Worm (Caenorhabditis elegans) whole organism, L2 larva: ENCODE data around the gene inx-6.

Experiments used
- C34F6.9 ChIP-seq: fragments of 150-350 bp; optimal IDR thresholded peaks from 2 replicates; lab custom pipeline; 2014; ENCODE audit warnings: missing biosample characterization, missing genetic modification characterization
- ZK546.5 ChIP-seq: sonication (generic microtip); optimal IDR thresholded peaks from 2 replicates; lab custom pipeline; 2017; ENCODE audit warnings: missing biosample characterization, missing genetic modification characterization
- aly-2 ChIP-seq: fragments of 150-350 bp; optimal IDR thresholded peaks from 2 replicates; lab custom pipeline; 2014; ENCODE audit warnings: missing biosample characterization, missing genetic modification characterization
- ceh-16 ChIP-seq: fragments of 150-350 bp; optimal IDR thresholded peaks from 2 replicates; lab custom pipeline; 2014; ENCODE audit warnings: missing biosample characterization, missing genetic modification characterization
- crh-2 ChIP-seq: sonication (generic microtip); optimal IDR thresholded peaks from 2 replicates; lab custom pipeline; 2017; ENCODE audit warnings: missing biosample characterization, missing genetic modification characterization
- dmd-4 ChIP-seq: sonication (generic microtip); optimal IDR thresholded peaks from 2 replicates; lab custom pipeline; 2017; ENCODE audit warnings: missing biosample characterization, missing genetic modification characterization
- egl-27 ChIP-seq: sonication (generic microtip); optimal IDR thresholded peaks from 3 replicates; lab custom pipeline; 2017; ENCODE audit warnings: missing biosample characterization, missing genetic modification reagents, missing genetic modification characterization
- elt-1 ChIP-seq: fragments of 150-350 bp; optimal IDR thresholded peaks from 2 replicates; lab custom pipeline; 2014; ENCODE audit warnings: missing biosample characterization, missing genetic modification characterization
- elt-3 ChIP-seq: sonication (generic microtip); optimal IDR thresholded peaks from 2 replicates; lab custom pipeline; 2017; ENCODE audit warnings: missing biosample characterization, missing genetic modification characterization
- fos-1 ChIP-seq: fragments of 150-350 bp; optimal IDR thresholded peaks from 2 replicates; lab custom pipeline; 2014; ENCODE audit warnings: missing biosample characterization, missing genetic modification characterization
- gmeb-1 ChIP-seq: fragments of 150-350 bp; optimal IDR thresholded peaks from 2 replicates; lab custom pipeline; 2014; ENCODE audit warnings: missing biosample characterization, missing genetic modification characterization
- lin-11 ChIP-seq: fragments of 150-350 bp; sonication (generic microtip); optimal IDR thresholded peaks from 2 replicates; lab custom pipeline; 2014; ENCODE audit warnings: missing biosample characterization, missing genetic modification characterization, inconsistent platforms, mixed read lengths
- lin-39 ChIP-seq: fragments of 150-350 bp; optimal IDR thresholded peaks from 2 replicates; lab custom pipeline; 2014; ENCODE audit warnings: missing biosample characterization, missing genetic modification reagents, missing genetic modification characterization
- lsy-2 ChIP-seq, 2 experiments: fragments of 150-350 bp in 1 of 2; sonication (generic microtip) in 1 of 2; optimal IDR thresholded peaks; 2 replicates each; lab custom pipeline; 2014 to 2017; ENCODE audit warnings: missing biosample characterization in 2 of 2, missing genetic modification characterization in 2 of 2
- mab-5 ChIP-seq: fragments of 150-350 bp; optimal IDR thresholded peaks from 2 replicates; lab custom pipeline; 2014; ENCODE audit warnings: missing biosample characterization, missing genetic modification characterization
- mbf-1 ChIP-seq: sonication (generic microtip); optimal IDR thresholded peaks from 2 replicates; lab custom pipeline; 2017; ENCODE audit warnings: missing biosample characterization, missing genetic modification characterization
- nhr-10 ChIP-seq: sonication (generic microtip); optimal IDR thresholded peaks from 2 replicates; lab custom pipeline; 2017; ENCODE audit warnings: missing biosample characterization, missing genetic modification characterization
- nhr-11 ChIP-seq: fragments of 150-350 bp; optimal IDR thresholded peaks from 2 replicates; lab custom pipeline; 2014; ENCODE audit warnings: missing biosample characterization, missing genetic modification characterization
- nhr-12 ChIP-seq: fragments of 150-350 bp; optimal IDR thresholded peaks from 2 replicates; lab custom pipeline; 2014; ENCODE audit warnings: missing biosample characterization, missing genetic modification characterization
- nhr-129 ChIP-seq: fragments of 150-350 bp; optimal IDR thresholded peaks from 2 replicates; lab custom pipeline; 2014; ENCODE audit warnings: missing biosample characterization, missing genetic modification characterization
- nhr-21 ChIP-seq: fragments of 150-350 bp; optimal IDR thresholded peaks from 2 replicates; lab custom pipeline; 2014; ENCODE audit warnings: missing biosample characterization, missing genetic modification characterization
- nhr-237 ChIP-seq: fragments of 150-350 bp; optimal IDR thresholded peaks from 2 replicates; lab custom pipeline; 2014; ENCODE audit warnings: missing biosample characterization, missing genetic modification characterization
- nhr-25 ChIP-seq: fragments of 150-350 bp; sonication (generic microtip); optimal IDR thresholded peaks from 3 replicates; lab custom pipeline; 2014; ENCODE audit warnings: missing biosample characterization, missing genetic modification characterization
- nhr-6 ChIP-seq: fragments of 150-350 bp; optimal IDR thresholded peaks from 2 replicates; lab custom pipeline; 2014; ENCODE audit warnings: missing biosample characterization, missing genetic modification characterization
- nhr-77 ChIP-seq: fragments of 150-350 bp; optimal IDR thresholded peaks from 2 replicates; lab custom pipeline; 2014; ENCODE audit warnings: missing biosample characterization, missing genetic modification characterization
- sem-4 ChIP-seq: fragments of 150-350 bp; optimal IDR thresholded peaks from 2 replicates; lab custom pipeline; 2014; ENCODE audit warnings: missing biosample characterization, missing genetic modification reagents, missing genetic modification characterization
- skn-1 ChIP-seq: sonication (generic microtip); optimal IDR thresholded peaks from 2 replicates; lab custom pipeline; 2017; ENCODE audit warnings: missing biosample characterization, missing genetic modification characterization
- sma-3 ChIP-seq: sonication (generic microtip); optimal IDR thresholded peaks from 2 replicates; lab custom pipeline; 2016; ENCODE audit warnings: missing genetic modification reagents, missing genetic modification characterization, missing compliant biosample characterization
- sma-9 ChIP-seq, 2 experiments: fragments of 150-350 bp in 1 of 2; sonication (generic microtip) in 1 of 2; optimal IDR thresholded peaks; 2 replicates each; lab custom pipeline; 2014 to 2016; ENCODE audit warnings: missing genetic modification characterization in 2 of 2, mild to moderate bottlenecking in 1 of 2, missing biosample characterization in 1 of 2, missing compliant biosample characterization in 1 of 2, missing genetic modification reagents in 1 of 2, moderate library complexity in 1 of 2
- snpc-4 ChIP-seq: fragments of 150-350 bp; optimal IDR thresholded peaks from 2 replicates; lab custom pipeline; 2014; ENCODE audit warnings: missing biosample characterization, missing genetic modification characterization
- unc-39 ChIP-seq: fragments of 150-350 bp; optimal IDR thresholded peaks from 2 replicates; lab custom pipeline; 2014; ENCODE audit warnings: missing biosample characterization, missing genetic modification characterization
- unc-55 ChIP-seq: fragments of 150-350 bp; sonication (generic microtip); optimal IDR thresholded peaks from 3 replicates; lab custom pipeline; 2014; ENCODE audit warnings: missing biosample characterization, missing genetic modification reagents, missing genetic modification characterization
- ztf-1 ChIP-seq: fragments of 200-800 bp; sonication (Bioruptor generic); conservative IDR thresholded peaks from 2 replicates; pipeline ENCODE4 v1.3.6; 2022; ENCODE audit warnings: missing genetic modification characterization, missing compliant biosample characterization
- ztf-11 ChIP-seq: sonication (generic microtip); optimal IDR thresholded peaks from 2 replicates; lab custom pipeline; 2017; ENCODE audit warnings: missing biosample characterization, missing genetic modification characterization
- ztf-4 ChIP-seq: fragments of 150-350 bp; optimal IDR thresholded peaks from 2 replicates; lab custom pipeline; 2014; ENCODE audit warnings: missing biosample characterization, missing genetic modification characterization

inx-6 gene

DNA sequence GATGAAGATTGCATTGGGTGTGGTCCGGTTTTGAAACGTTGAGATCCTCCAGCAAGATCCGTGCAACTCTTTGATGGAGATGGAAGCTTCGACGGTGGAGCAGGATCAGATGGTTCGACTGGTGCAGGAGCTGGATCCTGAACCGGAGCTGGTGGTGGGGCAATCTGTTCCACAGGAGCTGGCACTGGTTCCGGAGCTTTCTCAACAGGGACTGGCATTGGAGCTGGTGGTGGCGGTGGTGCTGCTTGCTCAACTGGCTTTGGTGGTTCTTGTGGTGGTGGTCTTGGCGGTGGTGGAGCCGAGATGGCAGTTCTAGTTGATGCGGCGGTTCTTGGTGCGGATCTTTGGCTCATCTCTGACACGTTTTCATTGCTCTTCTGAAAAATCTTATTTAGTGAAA lies 2.7 kb upstream of the inx-6 start:
- no peak for TF ChIP-seq mab-5
- no peak for TF ChIP-seq gmeb-1
- TF ChIP-seq nhr-11 (tag; lab: Kevin White, UChicago), result no peak
- TF ChIP-seq snpc-4, result no peak
- TF ChIP-seq sma-3 (GFP tag; lab: Kevin White, UChicago), result no peak
- TF ChIP-seq nhr-237 (tag; lab: Kevin White, UChicago), result no peak
- no peak for TF ChIP-seq crh-2
- no peak for TF ChIP-seq ztf-11
- no peak for TF ChIP-seq nhr-21 (tag; lab: Kevin White, UChicago)
- no peak for TF ChIP-seq sma-9 (GFP tag; optimal IDR thresholded peaks at IDR 0.05; lab: Kevin White, UChicago)
- no peak for TF ChIP-seq sma-9 (tag; optimal IDR thresholded peaks at IDR 0.05; lab: Kevin White, UChicago)
- no peak for TF ChIP-seq ztf-4 (tag; lab: Kevin White, UChicago)
- TF ChIP-seq unc-55 (GFP tag; lab: Kevin White, UChicago), result no peak
- no peak for TF ChIP-seq ZK546.5
- no peak for TF ChIP-seq lin-11
- no peak for TF ChIP-seq egl-27 (tag; lab: Kevin White, UChicago)
- TF ChIP-seq nhr-129 (tag; lab: Kevin White, UChicago), result no peak
- TF ChIP-seq nhr-10 (tag; lab: Kevin White, UChicago), result no peak
- no peak for TF ChIP-seq fos-1 (tag; lab: Kevin White, UChicago)

DNA sequence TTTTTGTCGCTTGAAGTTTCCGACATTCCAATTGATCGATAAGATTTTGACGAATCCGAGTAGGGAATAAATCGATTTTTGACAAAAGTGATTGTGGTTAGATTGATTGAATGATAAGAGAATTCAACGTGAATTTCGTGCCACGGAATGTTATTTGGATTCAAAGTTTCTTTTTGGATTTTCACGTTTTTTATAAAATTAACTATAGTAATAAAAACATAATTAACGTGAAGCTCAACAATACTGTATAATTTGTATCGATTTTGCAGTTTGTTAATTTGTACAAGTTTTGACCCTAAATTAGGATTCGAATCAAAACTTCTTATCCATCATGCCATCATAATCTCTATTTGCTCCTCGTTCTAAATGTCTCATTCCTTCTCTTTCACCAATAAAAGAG lies 1.7 kb upstream of the inx-6 start, which contains the start of gene C36H8.1:
TSS of gene C36H8.1 (minus strand) at position 101 of the 400 bp plus-strand sequence.
- TF ChIP-seq lsy-2 (tag; optimal IDR thresholded peaks at IDR 0.05; lab: Kevin White, UChicago) (no peak), egl-27 (tag; lab: Kevin White, UChicago) (no peak), C34F6.9 (no peak), skn-1 (tag; lab: Kevin White, UChicago) (no peak), crh-2 (no peak), nhr-21 (tag; lab: Kevin White, UChicago) (no peak), nhr-77 (tag; lab: Kevin White, UChicago) (no peak), sma-3 (GFP tag; lab: Kevin White, UChicago) (no peak), mbf-1 (tag; lab: Kevin White, UChicago) (no peak), gmeb-1 (no peak)

DNA sequence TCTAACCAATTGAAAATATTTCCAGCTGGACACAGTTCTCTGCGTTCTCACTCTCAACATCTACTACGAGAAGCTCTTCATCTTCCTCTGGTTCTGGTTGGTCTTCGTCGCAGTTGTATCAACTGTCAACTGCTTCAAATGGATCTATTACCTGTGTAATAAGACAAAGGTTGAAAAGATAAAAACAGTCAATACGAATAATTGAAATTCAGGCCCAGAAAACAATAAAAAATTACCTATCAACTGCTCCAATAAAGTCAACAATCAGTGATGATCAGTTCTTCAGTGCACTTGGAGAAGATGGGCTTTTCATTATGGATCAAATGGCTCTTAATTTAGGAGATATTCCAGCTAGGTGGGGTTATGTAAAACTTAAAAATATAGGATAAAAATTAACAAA lies 2.4 kb downstream of the inx-6 start:
- TF ChIP-seq lin-39, result no peak
- no peak for TF ChIP-seq ztf-1
- TF ChIP-seq C34F6.9, result no peak
- TF ChIP-seq ztf-11, result no peak
- TF ChIP-seq lsy-2 (tag; optimal IDR thresholded peaks at IDR 0.05; lab: Kevin White, UChicago), result no peak
- no peak for TF ChIP-seq sma-9 (GFP tag; optimal IDR thresholded peaks at IDR 0.05; lab: Kevin White, UChicago)
- no peak for TF ChIP-seq sma-9 (tag; optimal IDR thresholded peaks at IDR 0.05; lab: Kevin White, UChicago)
- no peak for TF ChIP-seq nhr-6 (tag; lab: Kevin White, UChicago)
- no peak for TF ChIP-seq mab-5
- no peak for TF ChIP-seq elt-3 (tag; lab: Kevin White, UChicago)
- TF ChIP-seq ZK546.5, result no peak
- TF ChIP-seq sem-4 (tag; lab: Kevin White, UChicago), result no peak

DNA sequence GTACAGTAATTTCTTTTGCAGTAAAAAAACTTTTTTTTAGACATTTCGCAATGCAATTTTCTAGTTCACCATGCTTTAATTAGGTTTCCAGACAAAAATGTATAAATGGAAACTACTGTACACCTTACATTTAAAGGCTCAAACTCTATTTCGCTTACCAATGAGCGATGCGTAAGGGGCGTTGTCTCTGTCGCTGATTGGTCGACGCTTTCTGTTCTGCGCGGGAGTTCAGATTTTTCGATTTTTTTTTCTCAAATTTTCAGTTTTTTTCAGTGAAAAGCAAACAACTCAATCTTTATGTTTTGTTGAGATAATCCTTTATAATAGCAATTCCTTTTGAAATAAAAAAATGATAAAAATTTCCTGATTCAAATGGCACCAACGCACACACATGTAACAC lies 7.8 kb downstream of the inx-6 start:
- TF ChIP-seq C34F6.9 (no peak), aly-2 (tag; lab: Kevin White, UChicago) (no peak), egl-27 (tag; lab: Kevin White, UChicago) (no peak)

DNA sequence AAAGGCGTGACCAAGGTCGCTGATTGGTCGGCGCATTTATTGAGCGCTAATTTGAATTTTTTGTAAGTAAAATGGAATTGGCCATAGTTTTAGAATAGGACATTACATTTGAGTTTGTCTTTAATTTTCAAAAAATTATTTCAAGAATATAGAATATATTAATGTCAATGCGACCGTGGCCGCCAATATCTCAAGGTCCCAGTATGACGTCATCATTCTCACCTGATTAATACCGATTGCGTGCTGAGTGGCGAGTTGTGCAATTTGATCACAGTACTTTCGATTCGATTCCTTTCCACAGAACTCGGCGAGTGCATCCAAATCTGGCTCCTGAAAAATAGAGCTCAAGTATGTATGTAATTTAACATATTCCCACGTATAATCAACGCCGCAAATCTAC lies 9.3 kb downstream of the inx-6 start:
- no peak for TF ChIP-seq skn-1 (tag; lab: Kevin White, UChicago)
- no peak for TF ChIP-seq lin-11
- TF ChIP-seq ztf-11, result no peak
- TF ChIP-seq elt-1 (tag; lab: Kevin White, UChicago), result no peak
- no peak for TF ChIP-seq nhr-25 (tag; lab: Kevin White, UChicago)
- TF ChIP-seq nhr-11 (tag; lab: Kevin White, UChicago), result no peak
- TF ChIP-seq mab-5, result no peak
- no peak for TF ChIP-seq fos-1 (tag; lab: Kevin White, UChicago)
- TF ChIP-seq unc-39 (tag; lab: Kevin White, UChicago), result no peak
- no peak for TF ChIP-seq sem-4 (tag; lab: Kevin White, UChicago)
- TF ChIP-seq ceh-16 (tag; lab: Kevin White, UChicago), result no peak
- TF ChIP-seq ztf-4 (tag; lab: Kevin White, UChicago), result no peak
- TF ChIP-seq mbf-1 (tag; lab: Kevin White, UChicago), result no peak
- no peak for TF ChIP-seq dmd-4 (tag; lab: Kevin White, UChicago)
- TF ChIP-seq nhr-12 (tag; lab: Kevin White, UChicago), result no peak
- no peak for TF ChIP-seq egl-27 (tag; lab: Kevin White, UChicago)
